Worm (Caenorhabditis elegans) whole organism, L1 larva: ENCODE results near the gene AC7.3.

Experiments used
- C16A3.4 ChIP-seq: fragments of 150-350 bp; optimal IDR thresholded peaks from 2 replicates; lab custom pipeline; 2014; ENCODE audit warnings: missing biosample characterization, missing genetic modification characterization
- Y116A8C.19 ChIP-seq: sonication (generic microtip); optimal IDR thresholded peaks from 2 replicates; lab custom pipeline; 2016; ENCODE audit warnings: missing compliant biosample characterization, missing genetic modification characterization, borderline replicate concordance
- blmp-1 ChIP-seq: fragments of 150-350 bp; optimal IDR thresholded peaks from 2 replicates; lab custom pipeline; 2014; ENCODE audit warnings: missing biosample characterization, missing genetic modification characterization
- ceh-63 ChIP-seq: fragments of 200-800 bp; sonication (Bioruptor generic); optimal IDR thresholded peaks from 2 replicates; lab custom pipeline; 2018; ENCODE audit warnings: mild to moderate bottlenecking, missing genetic modification characterization, missing compliant biosample characterization
- ceh-8 ChIP-seq: fragments of 200-800 bp; sonication (Bioruptor generic); optimal IDR thresholded peaks from 2 replicates; lab custom pipeline; 2018; ENCODE audit warnings: mild to moderate bottlenecking, missing genetic modification characterization, moderate library complexity, missing compliant biosample characterization
- ceh-82 ChIP-seq, 3 experiments: fragments of 150-350 bp in 1 of 3; sonication (generic microtip) in 2 of 3; optimal IDR thresholded peaks; 2 replicates each; lab custom pipeline; 2014 to 2017; ENCODE audit warnings: missing biosample characterization in 3 of 3, missing genetic modification characterization in 3 of 3
- ceh-90 ChIP-seq: sonication (generic microtip); optimal IDR thresholded peaks from 2 replicates; lab custom pipeline; 2016; ENCODE audit warnings: missing genetic modification characterization, missing compliant biosample characterization
- dpl-1 ChIP-seq, 3 experiments: fragments of 150-350 bp in 2 of 3; sonication (generic microtip) in 1 of 3; optimal IDR thresholded peaks; 2 replicates each; lab custom pipeline; 2014 to 2017; ENCODE audit warnings: missing biosample characterization in 3 of 3, missing genetic modification characterization in 3 of 3, missing genetic modification reagents in 3 of 3
- efl-1 ChIP-seq, 4 experiments: fragments of 150-350 bp; optimal IDR thresholded peaks in 3 of 4; peaks in 1 of 4; 1 replicate in 1 of 4; 2 replicates in 3 of 4; lab custom pipeline; 2014; ENCODE audit warnings: missing biosample characterization in 2 of 4, missing genetic modification characterization in 2 of 4, missing genetic modification reagents in 2 of 4
- egl-13 ChIP-seq: sonication (generic microtip); optimal IDR thresholded peaks from 2 replicates; lab custom pipeline; 2016; ENCODE audit warnings: missing genotype, missing genetic modification reagents, missing genetic modification characterization, missing compliant biosample characterization
- elt-3 ChIP-seq, 6 experiments: fragments of 150-350 bp in 1 of 6; sonication (generic microtip); optimal IDR thresholded peaks; 2 replicates each; lab custom pipeline; 2017 to 2018; ENCODE audit warnings: missing biosample characterization in 6 of 6, missing genetic modification characterization in 6 of 6, inconsistent platforms in 1 of 6
- fkh-10 ChIP-seq: sonication (generic microtip); optimal IDR thresholded peaks from 2 replicates; lab custom pipeline; 2017; ENCODE audit warnings: missing biosample characterization, missing genetic modification reagents, missing genetic modification characterization
- fos-1 ChIP-seq: fragments of 150-350 bp; optimal IDR thresholded peaks from 2 replicates; lab custom pipeline; 2014; ENCODE audit warnings: missing biosample characterization, missing genetic modification characterization
- hlh-4 ChIP-seq: sonication (generic microtip); optimal IDR thresholded peaks from 2 replicates; lab custom pipeline; 2016; ENCODE audit warnings: mild to moderate bottlenecking, missing genetic modification characterization, missing compliant biosample characterization
- jun-1 ChIP-seq: fragments of 150-350 bp; optimal IDR thresholded peaks from 2 replicates; lab custom pipeline; 2014; ENCODE audit warnings: missing biosample characterization, missing genetic modification reagents, missing genetic modification characterization
- lin-14 ChIP-seq: fragments of 200-800 bp; sonication (Bioruptor generic); optimal IDR thresholded peaks from 2 replicates; lab custom pipeline; 2018; ENCODE audit warnings: mild to moderate bottlenecking, missing genetic modification characterization, moderate library complexity, missing compliant biosample characterization
- lin-15B ChIP-seq: fragments of 150-350 bp; sonication (generic microtip); optimal IDR thresholded peaks from 3 replicates; lab custom pipeline; 2014; ENCODE audit warnings: missing biosample characterization, missing genetic modification characterization
- lin-35 ChIP-seq, 2 experiments: fragments of 150-350 bp; optimal IDR thresholded peaks; 2 replicates each; lab custom pipeline; 2014; ENCODE audit warnings: missing biosample characterization in 2 of 2, missing genetic modification characterization in 2 of 2, missing genetic modification reagents in 2 of 2
- lir-3 ChIP-seq: sonication (generic microtip); optimal IDR thresholded peaks from 2 replicates; lab custom pipeline; 2016; ENCODE audit warnings: mild to moderate bottlenecking, missing genetic modification characterization, moderate library complexity, missing compliant biosample characterization; ENCODE audit not compliant: poor library complexity
- lsy-2 ChIP-seq, 2 experiments: fragments of 150-350 bp; optimal IDR thresholded peaks; 2 replicates each; lab custom pipeline; 2014; ENCODE audit warnings: missing biosample characterization in 2 of 2, missing genetic modification characterization in 2 of 2
- mab-9 ChIP-seq: fragments of 200-800 bp; sonication (Bioruptor generic); IDR thresholded peaks from 2 replicates; pipeline ENCODE4 v1.3.6; 2022; ENCODE audit warnings: missing genetic modification reagents, missing genetic modification characterization, missing compliant biosample characterization
- mep-1 ChIP-seq: fragments of 150-350 bp; optimal IDR thresholded peaks from 2 replicates; lab custom pipeline; 2014; ENCODE audit warnings: missing biosample characterization, missing genetic modification characterization
- nhr-11 ChIP-seq: fragments of 150-350 bp; optimal IDR thresholded peaks from 2 replicates; lab custom pipeline; 2014; ENCODE audit warnings: missing biosample characterization, missing genetic modification characterization
- nhr-20 ChIP-seq: sonication (generic microtip); optimal IDR thresholded peaks from 2 replicates; lab custom pipeline; 2016; ENCODE audit warnings: mild to moderate bottlenecking, missing genetic modification characterization, missing compliant biosample characterization
- nhr-47 ChIP-seq: sonication (generic microtip); optimal IDR thresholded peaks from 2 replicates; lab custom pipeline; 2016; ENCODE audit warnings: mild to moderate bottlenecking, missing genetic modification characterization, moderate library complexity, missing compliant biosample characterization
- nhr-71 ChIP-seq: sonication (generic microtip); optimal IDR thresholded peaks from 2 replicates; lab custom pipeline; 2016; ENCODE audit warnings: mild to moderate bottlenecking, missing genetic modification characterization, moderate library complexity, missing compliant biosample characterization
- nhr-76 ChIP-seq: sonication (generic microtip); optimal IDR thresholded peaks from 2 replicates; lab custom pipeline; 2017; ENCODE audit warnings: missing biosample characterization, missing genetic modification characterization
- nhr-84 ChIP-seq: sonication (generic microtip); optimal IDR thresholded peaks from 2 replicates; lab custom pipeline; 2017; ENCODE audit warnings: missing biosample characterization, missing genetic modification characterization
- nhr-85 ChIP-seq: sonication (generic microtip); peaks from one replicate; lab custom pipeline; 2016; ENCODE audit warnings: missing genetic modification characterization, inconsistent platforms, missing compliant biosample characterization
- pag-3 ChIP-seq: sonication (generic microtip); optimal IDR thresholded peaks from 2 replicates; lab custom pipeline; 2017; ENCODE audit warnings: missing genetic modification characterization, mild to moderate bottlenecking, missing compliant biosample characterization, antibody characterized with exemption, borderline replicate concordance; ENCODE audit not compliant: insufficient read depth
- snpc-4 ChIP-seq: fragments of 150-350 bp; optimal IDR thresholded peaks from 2 replicates; lab custom pipeline; 2014; ENCODE audit warnings: missing biosample characterization, missing genetic modification characterization
- snu-23 ChIP-seq: sonication (generic microtip); optimal IDR thresholded peaks from 2 replicates; lab custom pipeline; 2016; ENCODE audit warnings: missing genetic modification characterization, missing compliant biosample characterization
- sptf-1 ChIP-seq: fragments of 150-350 bp; optimal IDR thresholded peaks from 2 replicates; lab custom pipeline; 2014; ENCODE audit warnings: missing biosample characterization, missing genetic modification characterization
- unc-30 ChIP-seq: sonication (generic microtip); optimal IDR thresholded peaks from 2 replicates; lab custom pipeline; 2017; ENCODE audit warnings: missing biosample characterization, missing genetic modification characterization
- unc-62 ChIP-seq: fragments of 150-350 bp; optimal IDR thresholded peaks from 2 replicates; lab custom pipeline; 2014; ENCODE audit warnings: missing biosample characterization, missing genetic modification reagents, missing genetic modification characterization

Gene AC7.3

ce11 chrIV:5136523-5136922, 24.9 kb downstream of the AC7.3 start (continued):
- no peak for TF ChIP-seq ceh-63
- TF ChIP-seq ceh-8 (GFP tag; lab: Kevin White, UChicago), result no peak
- no peak for TF ChIP-seq nhr-84 (tag; lab: Kevin White, UChicago)
- peak; percentile 81 for TF ChIP-seq nhr-85
- TF ChIP-seq jun-1, result no peak
- no peak for TF ChIP-seq Y116A8C.19
- no peak for TF ChIP-seq lin-15B
- peak in 2 of 6 experiments; percentile 23 to 46 for TF ChIP-seq elt-3 (tag; optimal IDR thresholded peaks at IDR 0.05; lab: Kevin White, UChicago)
- no peak for TF ChIP-seq lin-35 (GFP tag; optimal IDR thresholded peaks at IDR 0.05; lab: Kevin White, UChicago)
- TF ChIP-seq dpl-1 (GFP tag; optimal IDR thresholded peaks at IDR 0.05; lab: Kevin White, UChicago), result no peak
- peak; percentile 37 for TF ChIP-seq mep-1 (tag; lab: Kevin White, UChicago)
- no peak for TF ChIP-seq pag-3
- no peak for TF ChIP-seq mab-9 (GFP tag; lab: Robert Waterston, UW)
- TF ChIP-seq lin-14 (GFP tag; lab: Kevin White, UChicago), result peak; percentile 55
- no peak for TF ChIP-seq unc-62
- peak; percentile 2 for TF ChIP-seq nhr-71 (tag; lab: Kevin White, UChicago)
- TF ChIP-seq sptf-1 (tag; lab: Kevin White, UChicago), result no peak
- TF ChIP-seq hlh-4, result no peak
- no peak for TF ChIP-seq ceh-90 (tag; lab: Kevin White, UChicago)

ce11 chrIV:5137809-5138208, 26.2 kb downstream of the AC7.3 start:
- no peak for TF ChIP-seq mep-1 (tag; lab: Kevin White, UChicago)
- TF ChIP-seq C16A3.4 (tag; lab: Kevin White, UChicago), result no peak
- peak; percentile 89 for TF ChIP-seq lin-14 (GFP tag; lab: Kevin White, UChicago)
- TF ChIP-seq nhr-71 (tag; lab: Kevin White, UChicago), result peak; percentile 4
- peak; percentile 95 for TF ChIP-seq fkh-10 (GFP tag; lab: Kevin White, UChicago)
- peak; percentile 29 for TF ChIP-seq lsy-2 (tag; optimal IDR thresholded peaks at IDR 0.05; lab: Kevin White, UChicago)
- peak; percentile 39 for TF ChIP-seq snu-23 (GFP tag; lab: Kevin White, UChicago)
- no peak for TF ChIP-seq elt-3 (tag; optimal IDR thresholded peaks at IDR 0.05; lab: Kevin White, UChicago)
- TF ChIP-seq nhr-47 (tag; lab: Kevin White, UChicago), result peak; percentile 20
- no peak for TF ChIP-seq efl-1 (optimal IDR thresholded peaks at IDR 0.05; lab: Kevin White, UChicago)
- peak in 1 of 2 experiments; percentile 72 for TF ChIP-seq efl-1 (GFP tag; optimal IDR thresholded peaks at IDR 0.05 in 1 of 2; lab: Kevin White, UChicago)
- TF ChIP-seq ceh-82 (tag; optimal IDR thresholded peaks at IDR 0.05; lab: Kevin White, UChicago), result peak in 2 of 3 experiments; percentile 25 to 51
- no peak for TF ChIP-seq unc-30 (tag; lab: Kevin White, UChicago)
- no peak for TF ChIP-seq blmp-1 (tag; lab: Kevin White, UChicago)

- TF ChIP-seq lin-14 (GFP tag; lab: Kevin White, UChicago) (peak; percentile 68), fkh-10 (GFP tag; lab: Kevin White, UChicago) (peak; percentile 73), lsy-2 (tag; optimal IDR thresholded peaks at IDR 0.05; lab: Kevin White, UChicago) (peak in 1 of 2 experiments; percentile 15), nhr-71 (tag; lab: Kevin White, UChicago) (peak; percentile 26), nhr-20 (tag; lab: Kevin White, UChicago) (no peak)
These were observed 27.6 kb downstream of the AC7.3 start for ce11 chrIV:5139189-5139588.

- TF ChIP-seq elt-3 (tag; optimal IDR thresholded peaks at IDR 0.05; lab: Kevin White, UChicago) (peak in 3 of 6 experiments; percentile 37 to 73 (median 53)), lin-14 (GFP tag; lab: Kevin White, UChicago) (peak; percentile 60), snpc-4 (tag; lab: Kevin White, UChicago) (no peak), blmp-1 (tag; lab: Kevin White, UChicago) (peak; percentile 35), nhr-85 (peak; percentile 86), nhr-11 (no peak), snu-23 (GFP tag; lab: Kevin White, UChicago) (peak; percentile 12), nhr-47 (tag; lab: Kevin White, UChicago) (peak; percentile 24)
These were observed 28.3 kb downstream of the AC7.3 start for ce11 chrIV:5139972-5140371.

- TF ChIP-seq fkh-10 (GFP tag; lab: Kevin White, UChicago), result no peak
- TF ChIP-seq nhr-84 (tag; lab: Kevin White, UChicago), result no peak
- no peak for TF ChIP-seq fos-1 (tag; lab: Kevin White, UChicago)
- TF ChIP-seq lin-15B, result no peak
- TF ChIP-seq egl-13 (tag; lab: Kevin White, UChicago), result no peak
- no peak for TF ChIP-seq lir-3 (tag; lab: Kevin White, UChicago)
- no peak for TF ChIP-seq nhr-76
- TF ChIP-seq efl-1 (optimal IDR thresholded peaks at IDR 0.05; lab: Kevin White, UChicago), result no peak
- TF ChIP-seq efl-1 (GFP tag; optimal IDR thresholded peaks at IDR 0.05 in 1 of 2; lab: Kevin White, UChicago), result no peak
These were observed 38.2 kb downstream of the AC7.3 start, which contains the start of gene C24D10.5 for ce11 chrIV:5149793-5150192. Gene C24D10.5 (plus strand): TSS chrIV:5150093.
